Fruit fly (Drosophila melanogaster): Measurements from ENCODE around the gene Prosbeta7.

DNA sequence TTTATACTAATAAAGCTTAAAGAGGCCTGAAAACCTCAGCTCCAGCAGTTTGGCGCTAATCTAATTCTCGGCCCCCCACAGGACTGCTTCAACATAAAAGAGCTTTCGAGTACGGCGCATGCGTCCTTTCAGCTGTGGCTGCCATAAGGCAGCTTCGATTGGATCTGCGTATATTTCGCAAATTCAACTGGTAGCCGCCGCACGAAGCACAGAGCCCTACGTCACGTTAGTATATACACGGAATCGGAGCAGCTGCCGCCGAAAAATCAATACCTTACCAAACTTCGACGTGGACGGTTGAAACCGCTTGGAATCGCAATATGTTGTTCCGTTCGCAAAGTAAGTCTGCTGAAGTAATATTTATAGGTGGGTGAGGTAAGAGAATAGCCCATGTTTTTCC is 18.4 kb upstream of the Prosbeta7 start, which contains the start of gene 7B2:
- TF ChIP-seq pan (optimal IDR thresholded peaks at IDR 0.05) (no peak), CG8478 (optimal IDR thresholded peaks at IDR 0.05) (no peak), usp (GFP tag; optimal IDR thresholded peaks at IDR 0.05) (no peak), Dll (optimal IDR thresholded peaks at IDR 0.05) (no peak), psq (optimal IDR thresholded peaks at IDR 0.05) (no peak), EcR (GFP tag; optimal IDR thresholded peaks at IDR 0.05) (no peak)
